Fruit fly (Drosophila melanogaster) Kc167 (cell line): ENCODE data around the gene Eh.

ENCODE experiments used
- Myc ChIP-seq: fragments of >200 bp; optimal IDR thresholded peaks from 2 replicates; lab custom pipeline; 2017; ENCODE audit warnings: missing external identifiers
- Sin3A ChIP-seq: fragments of >200 bp; optimal IDR thresholded peaks from 2 replicates; lab custom pipeline; 2018; ENCODE audit warnings: missing external identifiers
- h ChIP-seq: fragments of >200 bp; optimal IDR thresholded peaks from 3 replicates; lab custom pipeline; 2018; ENCODE audit warnings: missing external identifiers
- insv ChIP-seq: fragments of >200 bp; optimal IDR thresholded peaks from 3 replicates; lab custom pipeline; 2018; ENCODE audit warnings: missing external identifiers
- psq ChIP-seq: fragments of >200 bp; optimal IDR thresholded peaks from 2 replicates; lab custom pipeline; 2017; ENCODE audit warnings: missing external identifiers
- ttk ChIP-seq: sonication (Bioruptor generic); optimal IDR thresholded peaks from 2 replicates; lab custom pipeline; 2017; ENCODE audit warnings: missing external identifiers

Gene Eh

DNA sequence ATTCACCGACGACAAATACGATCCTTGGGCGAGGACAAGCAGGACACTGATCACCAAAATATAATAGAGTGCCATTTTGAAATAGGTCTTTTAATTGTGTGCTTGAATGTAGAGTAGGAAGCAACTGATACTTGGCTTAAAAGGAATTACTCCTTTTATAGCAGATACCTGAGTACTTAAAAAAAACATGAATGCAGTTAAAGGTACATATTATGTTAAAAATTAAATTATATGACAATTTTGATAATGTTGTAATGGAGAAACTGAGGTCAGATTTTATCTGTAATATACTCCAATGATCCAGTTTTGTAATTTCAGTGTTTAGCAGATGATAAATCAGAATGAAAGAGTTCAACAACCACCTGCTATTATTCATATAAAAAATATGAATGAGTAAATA, 26.6 kb downstream of the Eh start, which contains the start of gene CG14332:
CG14332 (minus strand) TSS at position 101 of the 400 bp plus-strand sequence.
- TF ChIP-seq Myc (lab: Kevin White, UChicago) (no peak), insv (lab: Kevin White, UChicago) (no peak), Sin3A (lab: Kevin White, UChicago) (no peak), psq (lab: Kevin White, UChicago) (no peak), ttk (lab: Kevin White, UChicago) (no peak), h (no peak)

dm6 chr3R:17420338-17420737, 28.3 kb downstream of the Eh start, which contains the start of gene CG42835:
CG42835 (plus strand) TSS chr3R:17420638.
- TF ChIP-seq psq (lab: Kevin White, UChicago): no peak
- no peak for TF ChIP-seq insv (lab: Kevin White, UChicago)
- no peak for TF ChIP-seq Sin3A (lab: Kevin White, UChicago)
- TF ChIP-seq ttk (lab: Kevin White, UChicago): no peak
- TF ChIP-seq h: no peak
- no peak for TF ChIP-seq Myc (lab: Kevin White, UChicago)

dm6 chr3R:17418459-17418858, 30.2 kb downstream of the Eh start, which contains the start of gene CG42834:
CG42834 (plus strand) TSS chr3R:17418759.
- TF ChIP-seq Myc (lab: Kevin White, UChicago): no peak
- no peak for TF ChIP-seq h

DNA sequence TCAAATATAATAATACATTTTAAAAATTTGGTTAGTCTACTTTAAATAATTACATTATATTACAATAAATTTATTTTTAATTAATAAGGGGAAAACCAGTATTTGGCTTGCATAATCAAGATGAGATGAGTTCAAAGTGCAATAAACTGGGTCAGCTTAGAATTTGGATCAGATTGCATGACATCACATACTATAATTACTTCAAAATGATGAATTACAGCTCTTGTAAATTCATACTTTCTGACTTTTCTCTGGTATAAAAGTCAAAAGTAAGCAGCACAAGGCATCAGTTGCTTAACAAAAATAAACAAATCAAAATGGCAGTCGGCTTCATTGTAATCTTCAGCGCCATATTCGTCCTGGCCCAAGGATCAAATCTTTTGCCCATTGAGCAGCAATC, 31.5 kb downstream of the Eh start, which contains the start of gene CG33333:
CG33333 (plus strand) TSS at position 301 of the 400 bp plus-strand sequence.
- no peak for TF ChIP-seq h
- TF ChIP-seq ttk (lab: Kevin White, UChicago): no peak

DNA sequence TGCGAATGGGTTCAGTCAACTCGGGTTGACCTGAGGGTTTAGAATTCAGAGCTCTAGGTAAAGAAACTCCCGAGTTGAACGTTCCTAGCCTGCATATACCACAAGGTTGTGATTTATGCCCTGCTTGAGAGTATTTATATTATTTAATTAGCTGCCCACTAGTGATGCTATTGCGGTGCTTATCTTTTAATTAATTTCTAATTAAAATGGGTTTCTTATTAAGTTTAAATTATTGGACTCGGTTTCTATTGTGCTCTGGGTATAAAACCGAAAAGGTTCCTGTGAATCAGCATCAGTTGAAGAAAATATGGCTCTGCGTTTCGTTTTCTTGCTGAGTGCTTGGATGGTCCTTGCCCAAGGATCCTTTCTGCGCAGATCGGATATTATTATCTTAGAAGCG, 33.2 kb downstream of the Eh start, which contains the start of gene CG5866:
CG5866 (plus strand) TSS at position 301 of the 400 bp plus-strand sequence.
- TF ChIP-seq Myc (lab: Kevin White, UChicago) (no peak), psq (lab: Kevin White, UChicago) (no peak), ttk (lab: Kevin White, UChicago) (no peak), h (no peak), Sin3A (lab: Kevin White, UChicago) (no peak)

DNA sequence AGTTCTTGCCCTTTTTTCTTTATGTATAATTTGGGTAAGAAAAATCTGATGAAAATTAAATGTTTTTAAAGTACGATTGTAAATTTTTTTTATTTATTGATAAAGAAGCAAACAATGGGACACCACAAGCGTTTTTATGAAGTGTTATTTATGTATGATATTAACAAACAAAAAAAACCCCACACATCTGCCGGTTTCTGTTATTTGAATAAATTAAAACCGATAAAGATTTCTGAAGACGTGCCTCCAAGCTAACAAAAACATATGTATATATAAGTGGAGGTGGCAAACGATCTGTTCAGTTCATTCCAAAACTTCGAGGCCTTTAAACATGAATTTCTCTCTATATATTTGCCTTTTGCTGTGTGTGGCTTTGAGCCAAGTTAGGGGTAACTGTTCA, 35.1 kb downstream of the Eh start, which contains the start of gene CG42822:
CG42822 (plus strand) TSS at position 301 of the 400 bp plus-strand sequence.
- TF ChIP-seq insv (lab: Kevin White, UChicago) (no peak), Sin3A (lab: Kevin White, UChicago) (no peak), psq (lab: Kevin White, UChicago) (no peak), ttk (lab: Kevin White, UChicago) (no peak), Myc (lab: Kevin White, UChicago) (no peak), h (no peak)

- TF ChIP-seq psq (lab: Kevin White, UChicago) (no peak), Myc (lab: Kevin White, UChicago) (no peak), insv (lab: Kevin White, UChicago) (no peak), h (no peak), Sin3A (lab: Kevin White, UChicago) (no peak), ttk (lab: Kevin White, UChicago) (no peak)
These were observed 36.1 kb downstream of the Eh start, which contains the start of gene CG42821 for dm6 chr3R:17412458-17413127. CG42821 (plus strand) TSS chr3R:17413077.

dm6 chr3R:17410808-17411207, 37.9 kb downstream of the Eh start, which contains the start of gene CG5863:
CG5863 (plus strand) TSS chr3R:17411108.
- TF ChIP-seq Myc (lab: Kevin White, UChicago) (no peak), insv (lab: Kevin White, UChicago) (no peak), h (no peak), Sin3A (lab: Kevin White, UChicago) (no peak), psq (lab: Kevin White, UChicago) (no peak)

dm6 chr3R:17409319-17409718, 39.3 kb downstream of the Eh start, which contains the start of gene CG5860:
CG5860 (plus strand) TSS chr3R:17409619.
- no peak for TF ChIP-seq Myc (lab: Kevin White, UChicago)
- no peak for TF ChIP-seq insv (lab: Kevin White, UChicago)
- no peak for TF ChIP-seq ttk (lab: Kevin White, UChicago)
- TF ChIP-seq Sin3A (lab: Kevin White, UChicago): no peak
- no peak for TF ChIP-seq psq (lab: Kevin White, UChicago)
- no peak for TF ChIP-seq h

- TF ChIP-seq Sin3A (lab: Kevin White, UChicago) (no peak), h (no peak)
These were observed 41.1 kb downstream of the Eh start, which contains the start of gene CG17283 for dm6 chr3R:17407576-17407975. CG17283 (plus strand) TSS chr3R:17407876.

dm6 chr3R:17406411-17406810, 42.2 kb downstream of the Eh start, which contains the start of the genes CG42824 and CG42798:
CG42824 (minus strand) TSS chr3R:17406511.
CG42798 (plus strand) TSS chr3R:17406678.
- TF ChIP-seq psq (lab: Kevin White, UChicago): no peak

dm6 chr3R:17405009-17405408, 43.6 kb downstream of the Eh start, which contains the start of gene CG42823:
CG42823 (minus strand) TSS chr3R:17405109.
- TF ChIP-seq h: no peak
- no peak for TF ChIP-seq Sin3A (lab: Kevin White, UChicago)
- TF ChIP-seq ttk (lab: Kevin White, UChicago): no peak
- no peak for TF ChIP-seq psq (lab: Kevin White, UChicago)
- TF ChIP-seq Myc (lab: Kevin White, UChicago): no peak
- TF ChIP-seq insv (lab: Kevin White, UChicago): no peak
